4 fruit fly cellular contexts compared by ENCODE assay signal in genomic region chrX:446002-446401, dm6.
TF ChIP-seq lines count a peak whose summit lies in the region.

No protein-coding gene starts in this region.

- TF ChIP-seq CTCF in whole organism, embryonic (GFP tag; optimal IDR thresholded peaks at IDR 0.05; lab: Kevin White, UChicago), result no peak

TF ChIP-seq in whole organism, embryonic, 481 proteins besides CTCF, POLR2A, EP300 and RAD21:
- TF ChIP-seq ato (GFP tag; IDR thresholded peaks at IDR 0.05; lab: Robert Waterston, UW; ENCODE audit: partially characterized antibody) (no peak), Ets65A (GFP tag; lab: Kevin White, UChicago) (peak; percentile 52), CG10321 (GFP tag; IDR thresholded peaks at IDR 0.05; lab: Robert Waterston, UW) (no peak), Dfd (GFP tag; optimal IDR thresholded peaks at IDR 0.05; lab: Kevin White, UChicago) (no peak), nom (GFP tag; optimal IDR thresholded peaks at IDR 0.05; lab: Kevin White, UChicago) (peak; percentile 10)

TF ChIP-seq in whole organism, prepupa, 60 proteins besides CTCF, POLR2A, EP300 and RAD21 (continues in another document):
- TF ChIP-seq Sox102F (GFP tag; optimal IDR thresholded peaks at IDR 0.05; lab: Kevin White, UChicago) (peak; percentile 42), CG6808 (GFP tag; optimal IDR thresholded peaks at IDR 0.05; lab: Kevin White, UChicago) (peak; percentile 41), topi (GFP tag; optimal IDR thresholded peaks at IDR 0.05; lab: Kevin White, UChicago) (peak; percentile 55), Ets21C (GFP tag; optimal IDR thresholded peaks at IDR 0.05; lab: Kevin White, UChicago) (no peak), cyc (GFP tag; optimal IDR thresholded peaks at IDR 0.05; lab: Kevin White, UChicago) (peak; percentile 31), pdm3 (GFP tag; optimal IDR thresholded peaks at IDR 0.05; lab: Kevin White, UChicago) (no peak), net (GFP tag; optimal IDR thresholded peaks at IDR 0.05; lab: Kevin White, UChicago) (no peak), CG6163 (GFP tag; IDR thresholded peaks at IDR 0.05; lab: Robert Waterston, UW) (no peak), CG11294 (GFP tag; IDR thresholded peaks at IDR 0.05; lab: Robert Waterston, UW) (no peak), fd85E (GFP tag; optimal IDR thresholded peaks at IDR 0.05; lab: Kevin White, UChicago) (no peak), CG10631 (GFP tag; optimal IDR thresholded peaks at IDR 0.05; lab: Kevin White, UChicago) (no peak), fd59A (GFP tag; optimal IDR thresholded peaks at IDR 0.05; lab: Kevin White, UChicago) (peak; percentile 23), Sox14 (GFP tag; optimal IDR thresholded peaks at IDR 0.05; lab: Kevin White, UChicago) (peak; percentile 13), CG34406 (GFP tag; optimal IDR thresholded peaks at IDR 0.05; lab: Kevin White, UChicago) (peak; percentile 5), Hr38 (GFP tag; optimal IDR thresholded peaks at IDR 0.05; lab: Kevin White, UChicago) (no peak), dsx (GFP tag; optimal IDR thresholded peaks at IDR 0.05; lab: Kevin White, UChicago; ENCODE audit: poor library complexity, severe bottlenecking) (peak; percentile 37), eg (GFP tag; IDR thresholded peaks at IDR 0.05; lab: Robert Waterston, UW) (no peak), CG11762 (GFP tag; optimal IDR thresholded peaks at IDR 0.05; lab: Kevin White, UChicago; ENCODE audit: insufficient read depth) (no peak), CG3032 (tag; optimal IDR thresholded peaks at IDR 0.05; lab: Kevin White, UChicago) (peak; percentile 51), achi (GFP tag; optimal IDR thresholded peaks at IDR 0.05; lab: Kevin White, UChicago) (peak; percentile 2), dac (GFP tag; optimal IDR thresholded peaks at IDR 0.05; lab: Kevin White, UChicago) (no peak), CG1621 (tag; optimal IDR thresholded peaks at IDR 0.05; lab: Kevin White, UChicago) (no peak), CG11902 (GFP tag; optimal IDR thresholded peaks at IDR 0.05; lab: Kevin White, UChicago) (no peak), Hr4 (GFP tag; optimal IDR thresholded peaks at IDR 0.05; lab: Kevin White, UChicago) (no peak), spab (GFP tag; optimal IDR thresholded peaks at IDR 0.05; lab: Kevin White, UChicago) (peak; percentile 37), Gug (GFP tag; IDR thresholded peaks at IDR 0.05; lab: Robert Waterston, UW) (no peak), CG8119 (GFP tag; IDR thresholded peaks at IDR 0.05; lab: Robert Waterston, UW) (no peak), vri (GFP tag; optimal IDR thresholded peaks at IDR 0.05; lab: Kevin White, UChicago) (no peak), Eip93F (GFP tag; optimal IDR thresholded peaks at IDR 0.05; lab: Kevin White, UChicago) (no peak)

TF ChIP-seq in whole organism, pupa, 21 proteins besides CTCF, POLR2A, EP300 and RAD21:
- TF ChIP-seq rn (GFP tag; IDR thresholded peaks at IDR 0.05; lab: Robert Waterston, UW) (no peak), CG32121 (GFP tag; IDR thresholded peaks at IDR 0.05; lab: Robert Waterston, UW) (no peak), EcR (GFP tag; optimal IDR thresholded peaks at IDR 0.05; lab: Kevin White, UChicago) (peak; percentile 44), CG10348 (GFP tag; IDR thresholded peaks at IDR 0.05; lab: Robert Waterston, UW) (no peak), Snoo (tag; optimal IDR thresholded peaks at IDR 0.05; lab: Kevin White, UChicago) (peak; percentile 38), CG8301 (tag; optimal IDR thresholded peaks at IDR 0.05; lab: Kevin White, UChicago) (peak; percentile 17), CG4496 (GFP tag; IDR thresholded peaks at IDR 0.05; lab: Robert Waterston, UW) (no peak), CG34367 (tag; optimal IDR thresholded peaks at IDR 0.05; lab: Kevin White, UChicago) (no peak), CG13204 (GFP tag; optimal IDR thresholded peaks at IDR 0.05; lab: Kevin White, UChicago) (no peak), D1 (tag; optimal IDR thresholded peaks at IDR 0.05; lab: Kevin White, UChicago) (no peak), CG17806 (tag; optimal IDR thresholded peaks at IDR 0.05; lab: Kevin White, UChicago) (no peak), CG9948 (tag; optimal IDR thresholded peaks at IDR 0.05; lab: Kevin White, UChicago) (peak; percentile 1), Pif1B (GFP tag; optimal IDR thresholded peaks at IDR 0.05; lab: Kevin White, UChicago) (no peak), gl (tag; optimal IDR thresholded peaks at IDR 0.05; lab: Kevin White, UChicago) (no peak), CG14655 (GFP tag; optimal IDR thresholded peaks at IDR 0.05; lab: Kevin White, UChicago) (peak; percentile 13), fd96Ca (GFP tag; IDR thresholded peaks at IDR 0.05; lab: Robert Waterston, UW) (no peak), Ets98B (GFP tag; IDR thresholded peaks at IDR 0.05; lab: Robert Waterston, UW) (no peak), CG8159 (tag; optimal IDR thresholded peaks at IDR 0.05; lab: Kevin White, UChicago) (peak; percentile 51), CG15710 (tag; optimal IDR thresholded peaks at IDR 0.05; lab: Kevin White, UChicago) (peak; percentile 40), CG12605 (GFP tag; IDR thresholded peaks at IDR 0.05; lab: Robert Waterston, UW) (no peak), Pif1A (GFP tag; optimal IDR thresholded peaks at IDR 0.05; lab: Kevin White, UChicago) (no peak)

TF ChIP-seq in whole organism, wandering third instar larva, 38 proteins besides CTCF, POLR2A, EP300 and RAD21:
- peak in 1 of 2 experiments; percentile 42 for TF ChIP-seq foxo (GFP tag; optimal IDR thresholded peaks at IDR 0.05; lab: Kevin White, UChicago)
- no peak for TF ChIP-seq br (GFP tag; optimal IDR thresholded peaks at IDR 0.05; lab: Kevin White, UChicago)
- TF ChIP-seq tai (GFP tag; optimal IDR thresholded peaks at IDR 0.05; lab: Kevin White, UChicago), result no peak
- no peak for TF ChIP-seq psq (GFP tag; optimal IDR thresholded peaks at IDR 0.05; lab: Kevin White, UChicago)
- TF ChIP-seq sage (GFP tag; optimal IDR thresholded peaks at IDR 0.05; lab: Kevin White, UChicago), result no peak
- TF ChIP-seq dl (GFP tag; optimal IDR thresholded peaks at IDR 0.05; lab: Kevin White, UChicago; ENCODE audit: insufficient read depth in 1 of 2, partially characterized antibody in 2 of 2), result no peak
- TF ChIP-seq CG9705 (GFP tag; optimal IDR thresholded peaks at IDR 0.05; lab: Kevin White, UChicago), result no peak
- TF ChIP-seq dsf (GFP tag; optimal IDR thresholded peaks at IDR 0.05; lab: Kevin White, UChicago; ENCODE audit: borderline replicate concordance), result no peak
- TF ChIP-seq CrebA (GFP tag; optimal IDR thresholded peaks at IDR 0.05; lab: Kevin White, UChicago; ENCODE audit: borderline replicate concordance), result no peak
- TF ChIP-seq dmrt93B (GFP tag; optimal IDR thresholded peaks at IDR 0.05; lab: Kevin White, UChicago), result peak; percentile 9
- TF ChIP-seq Dfd (GFP tag; optimal IDR thresholded peaks at IDR 0.05; lab: Kevin White, UChicago), result no peak
- no peak for TF ChIP-seq rgr (GFP tag; optimal IDR thresholded peaks at IDR 0.05; lab: Kevin White, UChicago)
- no peak for TF ChIP-seq Vsx2 (GFP tag; optimal IDR thresholded peaks at IDR 0.05; lab: Kevin White, UChicago; ENCODE audit: partially characterized antibody)
- no peak for TF ChIP-seq Mio (GFP tag; optimal IDR thresholded peaks at IDR 0.05; lab: Kevin White, UChicago)
- TF ChIP-seq HLH106 (tag; optimal IDR thresholded peaks at IDR 0.05; lab: Kevin White, UChicago), result peak; percentile 34
- no peak for TF ChIP-seq Hr83 (GFP tag; optimal IDR thresholded peaks at IDR 0.05; lab: Kevin White, UChicago; ENCODE audit: poor library complexity, severe bottlenecking)
- no peak for TF ChIP-seq Rel (GFP tag; optimal IDR thresholded peaks at IDR 0.05; lab: Kevin White, UChicago)
- no peak for TF ChIP-seq Rel (tag; optimal IDR thresholded peaks at IDR 0.05; lab: Kevin White, UChicago)
- no peak for TF ChIP-seq Jra (GFP tag; optimal IDR thresholded peaks at IDR 0.05; lab: Kevin White, UChicago)
- TF ChIP-seq brk (GFP tag; optimal IDR thresholded peaks at IDR 0.05; lab: Kevin White, UChicago), result no peak
- no peak for TF ChIP-seq pan (optimal IDR thresholded peaks at IDR 0.05; lab: Kevin White, UChicago)
- TF ChIP-seq sv (GFP tag; optimal IDR thresholded peaks at IDR 0.05; lab: Kevin White, UChicago), result no peak
- TF ChIP-seq Abd-B (GFP tag; optimal IDR thresholded peaks at IDR 0.05; lab: Kevin White, UChicago), result no peak
- no peak for TF ChIP-seq usp (GFP tag; optimal IDR thresholded peaks at IDR 0.05; lab: Kevin White, UChicago)
- TF ChIP-seq ey (GFP tag; optimal IDR thresholded peaks at IDR 0.05; lab: Kevin White, UChicago), result peak; percentile 19
- TF ChIP-seq h (GFP tag; optimal IDR thresholded peaks at IDR 0.05; lab: Kevin White, UChicago), result no peak
- TF ChIP-seq N (GFP tag; optimal IDR thresholded peaks at IDR 0.05; lab: Kevin White, UChicago), result no peak
- no peak for TF ChIP-seq Myc (optimal IDR thresholded peaks at IDR 0.05; lab: Kevin White, UChicago)
- TF ChIP-seq woc (GFP tag; optimal IDR thresholded peaks at IDR 0.05; lab: Kevin White, UChicago), result peak; percentile 63
- peak; percentile 36 for TF ChIP-seq Sp1 (GFP tag; optimal IDR thresholded peaks at IDR 0.05; lab: Kevin White, UChicago)
- no peak for TF ChIP-seq GATAd (GFP tag; optimal IDR thresholded peaks at IDR 0.05; lab: Kevin White, UChicago)
- TF ChIP-seq Hr78 (GFP tag; optimal IDR thresholded peaks at IDR 0.05; lab: Kevin White, UChicago), result no peak
- peak; percentile 56 for TF ChIP-seq fru (GFP tag; optimal IDR thresholded peaks at IDR 0.05; lab: Kevin White, UChicago)
- TF ChIP-seq Dif (GFP tag; optimal IDR thresholded peaks at IDR 0.05; lab: Kevin White, UChicago; ENCODE audit: partially characterized antibody), result no peak
- TF ChIP-seq lola (GFP tag; optimal IDR thresholded peaks at IDR 0.05; lab: Kevin White, UChicago), result no peak
- no peak for TF ChIP-seq Hnf4 (GFP tag; optimal IDR thresholded peaks at IDR 0.05; lab: Kevin White, UChicago)
- TF ChIP-seq jim (GFP tag; optimal IDR thresholded peaks at IDR 0.05; lab: Kevin White, UChicago), result no peak
- TF ChIP-seq CG32264 (GFP tag; optimal IDR thresholded peaks at IDR 0.05; lab: Kevin White, UChicago), result no peak
- TF ChIP-seq OdsH (GFP tag; optimal IDR thresholded peaks at IDR 0.05; lab: Kevin White, UChicago), result peak; percentile 17

Comparison
In these comparisons a context has a peak if more than half of its experiments do, and no peak if none do; other contexts are left out.
1. Of the 7 proteins assayed by ChIP-seq in both whole organism, embryonic and whole organism, prepupa: peak only in whole organism, embryonic: none; only in whole organism, prepupa: Hr39 and Sox102F; in both: none; in neither: 5.